Worm (Caenorhabditis elegans): ENCODE data around the gene nhr-106.

The nhr-106 gene

DNA sequence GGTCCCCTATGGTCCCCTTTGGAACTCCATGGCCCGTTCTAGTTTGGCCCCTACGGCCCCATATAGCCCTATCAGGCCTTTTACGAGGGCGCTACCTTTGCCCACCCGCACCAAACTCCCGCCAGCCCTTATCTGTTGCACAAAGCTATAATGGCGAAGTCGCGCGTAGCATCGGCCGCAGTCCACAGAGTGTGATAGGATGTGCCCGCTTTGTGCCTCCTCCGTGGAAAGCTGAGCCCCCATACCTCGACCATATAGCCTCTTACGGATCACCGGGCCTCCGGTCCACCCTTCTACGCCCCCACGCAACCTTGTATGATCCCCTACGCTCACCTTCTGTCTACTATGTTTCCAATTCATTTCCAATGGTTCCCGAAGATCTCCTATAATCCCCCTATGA is 42.4 kb upstream of the nhr-106 start:
- no peak for TF ChIP-seq ama-1 (optimal IDR thresholded peaks at IDR 0.05)
- peak; percentile 8 for TF ChIP-seq nhr-85 (tag)

DNA sequence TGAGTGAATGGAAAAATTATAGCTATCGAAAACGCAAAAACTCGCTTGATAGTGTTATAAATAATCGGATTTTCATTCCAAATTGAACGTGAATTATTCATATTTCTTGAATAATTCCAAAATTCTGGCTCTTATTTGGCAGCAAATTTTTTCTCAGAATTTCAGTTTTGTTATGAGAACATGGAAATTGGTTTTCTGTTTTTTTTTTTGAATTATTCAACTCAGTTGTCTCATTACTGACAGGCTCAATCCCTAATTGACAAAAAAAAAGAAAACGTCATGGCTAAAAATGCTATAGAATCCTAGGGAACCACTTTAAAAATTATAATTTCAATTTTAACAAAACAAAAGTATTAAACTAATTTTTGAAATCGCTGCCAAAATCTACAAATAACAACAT is 40.3 kb upstream of the nhr-106 start, which contains the start of gene srh-35:
Gene srh-35, minus strand, starts transcription at position 101 of the 400 bp plus-strand sequence.
- no peak for TF ChIP-seq unc-130 (tag; optimal IDR thresholded peaks at IDR 0.05)
- TF ChIP-seq blmp-1 (tag; optimal IDR thresholded peaks at IDR 0.05), result no peak
- TF ChIP-seq pqm-1 (tag; optimal IDR thresholded peaks at IDR 0.05), result no peak
- TF ChIP-seq nhr-85 (tag), result peak; percentile 10

DNA sequence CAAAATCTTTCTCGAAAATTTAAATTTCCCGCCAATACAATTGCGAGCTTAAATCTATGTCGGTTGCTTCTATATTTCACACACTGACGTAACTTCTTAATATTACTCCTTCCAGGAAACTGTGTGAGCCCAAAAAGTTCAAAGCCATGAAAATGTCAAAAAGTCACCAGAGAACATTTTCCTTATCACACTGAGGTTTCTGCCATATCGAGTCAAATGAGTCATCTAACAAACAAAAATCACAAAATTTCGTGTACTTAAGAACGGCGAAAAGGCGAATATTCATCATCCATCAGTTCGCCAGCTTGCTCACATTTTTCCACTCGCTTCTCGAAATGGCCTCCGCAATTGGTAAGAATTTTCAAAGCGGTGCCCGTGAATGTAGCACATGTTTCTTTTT is 39.7 kb upstream of the nhr-106 start, which contains the start of gene M02H5.8:
Gene M02H5.8, plus strand, starts transcription at position 297 of the 400 bp plus-strand sequence.
- TF ChIP-seq C16A3.4 (tag; optimal IDR thresholded peaks at IDR 0.05) (no peak), efl-1 (optimal IDR thresholded peaks at IDR 0.05) (no peak), efl-1 (GFP tag; optimal IDR thresholded peaks at IDR 0.05 in 1 of 2) (peak in 1 of 2 experiments; percentile 31), mab-9 (GFP tag; IDR thresholded peaks at IDR 0.05) (no peak), unc-98 (GFP tag; IDR thresholded peaks at IDR 0.05) (no peak), unc-30 (tag; optimal IDR thresholded peaks at IDR 0.05) (no peak), lir-3 (tag; optimal IDR thresholded peaks at IDR 0.05; ENCODE audit: poor library complexity) (no peak)

ce11 chrV:450757-451501 is 38.5 kb upstream of the nhr-106 start, which contains the start of gene nhr-123:
TSS of gene nhr-123 (plus strand) at chrV:451451.
- TF ChIP-seq fkh-8 (tag; optimal IDR thresholded peaks at IDR 0.05) (no peak), efl-1 (optimal IDR thresholded peaks at IDR 0.05) (no peak), efl-1 (GFP tag; optimal IDR thresholded peaks at IDR 0.05 in 1 of 2) (peak in 1 of 2 experiments; percentile 90)

DNA sequence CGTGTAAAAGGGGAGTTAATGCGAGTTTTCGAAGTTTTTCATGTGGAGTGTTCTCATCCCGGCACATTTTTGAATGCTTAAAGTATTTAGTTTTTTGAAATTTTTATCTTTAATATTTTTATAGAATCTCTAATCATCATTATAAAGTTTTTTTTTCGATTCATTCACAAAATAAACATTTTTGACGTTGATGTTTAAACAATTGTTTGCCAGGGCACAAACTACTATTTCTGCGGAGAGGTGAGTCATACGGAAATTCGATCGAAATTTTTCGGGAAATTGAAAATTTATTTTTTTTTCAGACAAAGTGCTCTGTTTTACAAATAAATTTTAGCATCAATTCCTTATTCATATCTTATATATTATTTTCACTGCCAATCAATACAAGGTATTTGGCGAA is 35.9 kb upstream of the nhr-106 start, which contains the start of gene nhr-98:
Gene nhr-98, plus strand, starts transcription at position 301 of the 400 bp plus-strand sequence.
- no peak for TF ChIP-seq aly-2 (tag; optimal IDR thresholded peaks at IDR 0.05)
- no peak for TF ChIP-seq ceh-88 (GFP tag; IDR thresholded peaks at IDR 0.05)
- no peak for TF ChIP-seq lin-15B (tag; optimal IDR thresholded peaks at IDR 0.05)
- TF ChIP-seq blmp-1 (tag; optimal IDR thresholded peaks at IDR 0.05), result no peak
- TF ChIP-seq lin-13 (GFP tag; optimal IDR thresholded peaks at IDR 0.05), result no peak
- TF ChIP-seq nhr-85 (tag), result no peak
- no peak for TF ChIP-seq ztf-4 (tag; optimal IDR thresholded peaks at IDR 0.05)
- no peak for TF ChIP-seq nhr-71 (tag; optimal IDR thresholded peaks at IDR 0.05)
- no peak for TF ChIP-seq nhr-84 (tag; optimal IDR thresholded peaks at IDR 0.05)

DNA sequence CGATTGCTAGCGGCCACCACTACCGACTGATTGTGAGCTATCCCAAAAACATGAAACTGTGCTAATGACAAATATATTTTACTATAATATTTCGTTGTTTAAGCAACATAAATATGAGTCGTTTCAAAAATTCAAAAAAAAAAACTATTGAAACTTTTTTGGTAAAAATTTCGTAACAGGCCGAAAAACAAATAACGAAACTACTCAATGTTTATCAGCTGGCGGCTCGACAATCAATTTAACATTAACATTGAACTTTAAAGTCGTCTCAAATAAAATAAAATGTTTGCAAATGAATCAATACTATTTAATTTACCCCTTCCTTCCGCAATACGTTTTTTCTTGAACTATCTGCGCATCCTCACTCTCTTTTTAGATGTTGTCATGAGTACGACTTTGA is 31.6 kb upstream of the nhr-106 start:
- TF ChIP-seq nhr-85 (tag), result no peak
- no peak for TF ChIP-seq fkh-8 (tag; optimal IDR thresholded peaks at IDR 0.05)
- TF ChIP-seq pag-3 (tag; optimal IDR thresholded peaks at IDR 0.05; ENCODE audit: borderline replicate concordance, insufficient read depth), result no peak
- no peak for TF ChIP-seq jun-1 (tag; optimal IDR thresholded peaks at IDR 0.05)
- no peak for TF ChIP-seq ama-1 (optimal IDR thresholded peaks at IDR 0.05)
- no peak for TF ChIP-seq hpl-2 (GFP tag; optimal IDR thresholded peaks at IDR 0.05)
- no peak for TF ChIP-seq unc-62 (GFP tag; optimal IDR thresholded peaks at IDR 0.05)
- no peak for TF ChIP-seq zag-1 (tag; optimal IDR thresholded peaks at IDR 0.05)
- TF ChIP-seq ceh-63 (GFP tag; optimal IDR thresholded peaks at IDR 0.05), result no peak
- no peak for TF ChIP-seq ztf-4 (tag; optimal IDR thresholded peaks at IDR 0.05)
- TF ChIP-seq lin-14 (GFP tag; optimal IDR thresholded peaks at IDR 0.05), result no peak
- TF ChIP-seq elt-2 (tag; optimal IDR thresholded peaks at IDR 0.05), result no peak
- TF ChIP-seq tbx-2 (tag; optimal IDR thresholded peaks at IDR 0.05), result no peak
- no peak for TF ChIP-seq ceh-8 (GFP tag; optimal IDR thresholded peaks at IDR 0.05)
- TF ChIP-seq nhr-47 (tag; optimal IDR thresholded peaks at IDR 0.05), result no peak

Measured in whole organism, L1 larva.